Worm (Caenorhabditis elegans) whole organism, L3 larva: ENCODE results near the gene ccpp-6.
"Not testable (repeated sequence)": the region's sequence is repeated elsewhere in the genome, so short reads cannot be mapped to it uniquely, and the experiment has no call there.

Source experiments
- R02D3.7 ChIP-seq: fragments of 150-350 bp; optimal IDR thresholded peaks from 2 replicates; lab custom pipeline; 2014; ENCODE audit warnings: missing biosample characterization, missing genetic modification characterization
- aly-2 ChIP-seq: fragments of 150-350 bp; optimal IDR thresholded peaks from 2 replicates; lab custom pipeline; 2014; ENCODE audit warnings: missing biosample characterization, missing genetic modification characterization
- ama-1 ChIP-seq: fragments of 150-350 bp; optimal IDR thresholded peaks from 2 replicates; lab custom pipeline; 2018
- ceh-16 ChIP-seq: sonication (generic microtip); optimal IDR thresholded peaks from 2 replicates; lab custom pipeline; 2017; ENCODE audit warnings: missing biosample characterization, missing genetic modification characterization
- ceh-28 ChIP-seq: fragments of 150-350 bp; optimal IDR thresholded peaks from 2 replicates; lab custom pipeline; 2014; ENCODE audit warnings: missing biosample characterization, missing genetic modification reagents, missing genetic modification characterization
- ceh-82 ChIP-seq: fragments of 150-350 bp; optimal IDR thresholded peaks from 2 replicates; lab custom pipeline; 2014; ENCODE audit warnings: missing biosample characterization, missing genetic modification characterization
- egl-27 ChIP-seq: sonication (generic microtip); optimal IDR thresholded peaks from 4 replicates; lab custom pipeline; 2017; ENCODE audit warnings: missing biosample characterization, missing genetic modification reagents, missing genetic modification characterization
- egl-5 ChIP-seq: fragments of 150-350 bp; optimal IDR thresholded peaks from 2 replicates; lab custom pipeline; 2017; ENCODE audit warnings: missing biosample characterization, missing genetic modification reagents, missing genetic modification characterization, inconsistent platforms
- elt-1 ChIP-seq: fragments of 150-350 bp; optimal IDR thresholded peaks from 2 replicates; lab custom pipeline; 2014; ENCODE audit warnings: missing biosample characterization, missing genetic modification characterization
- elt-2 ChIP-seq: sonication (generic microtip); optimal IDR thresholded peaks from 2 replicates; lab custom pipeline; 2016; ENCODE audit warnings: missing genetic modification reagents, mild to moderate bottlenecking, missing genetic modification characterization, missing compliant biosample characterization
- elt-3 ChIP-seq, 3 experiments: fragments of 150-350 bp in 1 of 3; sonication (generic microtip) in 2 of 3; optimal IDR thresholded peaks; 2 replicates in 2 of 3; 4 replicates in 1 of 3; lab custom pipeline; 2014 to 2017; ENCODE audit warnings: missing biosample characterization in 3 of 3, missing genetic modification characterization in 3 of 3
- eor-1 ChIP-seq, 2 experiments: fragments of 150-350 bp; optimal IDR thresholded peaks; 2 replicates each; lab custom pipeline; 2014 to 2018; ENCODE audit warnings: missing biosample characterization in 2 of 2, missing genetic modification characterization in 2 of 2
- fkh-10 ChIP-seq: sonication (generic microtip); optimal IDR thresholded peaks from 2 replicates; lab custom pipeline; 2017; ENCODE audit warnings: missing biosample characterization, missing genetic modification reagents, missing genetic modification characterization
- fkh-2 ChIP-seq: fragments of 150-350 bp; optimal IDR thresholded peaks from 2 replicates; lab custom pipeline; 2014; ENCODE audit warnings: missing biosample characterization, missing genetic modification reagents, missing genetic modification characterization
- jun-1 ChIP-seq: fragments of 150-350 bp; optimal IDR thresholded peaks from 2 replicates; lab custom pipeline; 2014; ENCODE audit warnings: missing biosample characterization, missing genetic modification reagents, missing genetic modification characterization
- lin-15B ChIP-seq: fragments of 150-350 bp; optimal IDR thresholded peaks from 2 replicates; lab custom pipeline; 2014; ENCODE audit warnings: missing biosample characterization, missing genetic modification characterization
- lin-39 ChIP-seq: fragments of 150-350 bp; optimal IDR thresholded peaks from 2 replicates; lab custom pipeline; 2018; ENCODE audit warnings: missing biosample characterization, missing genetic modification reagents, missing genetic modification characterization
- lsy-12 ChIP-seq: sonication (generic microtip); optimal IDR thresholded peaks from 2 replicates; lab custom pipeline; 2016; ENCODE audit warnings: mild to moderate bottlenecking, missing genetic modification characterization, missing compliant biosample characterization
- mml-1 ChIP-seq: fragments of 150-350 bp; sonication (generic microtip); optimal IDR thresholded peaks from 3 replicates; lab custom pipeline; 2014; ENCODE audit warnings: missing biosample characterization, missing genetic modification characterization
- nfya-1 ChIP-seq: sonication (generic microtip); optimal IDR thresholded peaks from 2 replicates; lab custom pipeline; 2017; ENCODE audit warnings: missing genetic modification characterization, mild to moderate bottlenecking, missing compliant biosample characterization, antibody characterized with exemption, moderate library complexity; ENCODE audit not compliant: insufficient read depth
- nhr-11 ChIP-seq: fragments of 150-350 bp; optimal IDR thresholded peaks from 2 replicates; lab custom pipeline; 2014; ENCODE audit warnings: missing biosample characterization, missing genetic modification characterization
- nhr-23 ChIP-seq: fragments of 150-350 bp; optimal IDR thresholded peaks from 2 replicates; lab custom pipeline; 2014; ENCODE audit warnings: missing biosample characterization, missing genetic modification reagents, missing genetic modification characterization
- nhr-25 ChIP-seq: sonication (generic microtip); optimal IDR thresholded peaks from 2 replicates; lab custom pipeline; 2017; ENCODE audit warnings: missing biosample characterization, missing genetic modification characterization
- nhr-28 ChIP-seq: fragments of 150-350 bp; optimal IDR thresholded peaks from 2 replicates; lab custom pipeline; 2014; ENCODE audit warnings: missing biosample characterization, missing genetic modification characterization
- nhr-43 ChIP-seq: sonication (generic microtip); optimal IDR thresholded peaks from 2 replicates; lab custom pipeline; 2016; ENCODE audit warnings: mild to moderate bottlenecking, missing genetic modification characterization, missing compliant biosample characterization; ENCODE audit not compliant: poor library complexity, severe bottlenecking
- nhr-67 ChIP-seq: fragments of 150-350 bp; optimal IDR thresholded peaks from 2 replicates; lab custom pipeline; 2014; ENCODE audit warnings: missing biosample characterization, missing genetic modification characterization
- nhr-76 ChIP-seq: fragments of 150-350 bp; sonication (generic microtip); optimal IDR thresholded peaks from 5 replicates; lab custom pipeline; 2014; ENCODE audit warnings: missing biosample characterization, missing genetic modification characterization
- pha-4 ChIP-seq: fragments of 150-350 bp; optimal IDR thresholded peaks from 2 replicates; lab custom pipeline; 2014; ENCODE audit warnings: missing biosample characterization, missing genetic modification reagents, missing genetic modification characterization
- skn-1 ChIP-seq: fragments of 150-350 bp; optimal IDR thresholded peaks from 2 replicates; lab custom pipeline; 2014; ENCODE audit warnings: missing biosample characterization, missing genetic modification characterization
- snpc-4 ChIP-seq: fragments of 150-350 bp; optimal IDR thresholded peaks from 2 replicates; lab custom pipeline; 2014; ENCODE audit warnings: missing biosample characterization, missing genetic modification characterization
- unc-39 ChIP-seq: sonication (generic microtip); optimal IDR thresholded peaks from 4 replicates; lab custom pipeline; 2017; ENCODE audit warnings: missing biosample characterization, missing genetic modification characterization
- zag-1 ChIP-seq: fragments of 150-350 bp; optimal IDR thresholded peaks from 2 replicates; lab custom pipeline; 2014; ENCODE audit warnings: missing biosample characterization, missing genetic modification characterization

ccpp-6 gene

ce11 chrII:5358137-5358745, 28.9 kb downstream of the ccpp-6 start, which contains the start of the genes F09E5.11 and bmy-1 (continued):
- TF ChIP-seq nfya-1 (peak; percentile 79), elt-3 (tag; optimal IDR thresholded peaks at IDR 0.05; lab: Kevin White, UChicago) (no peak)

- TF ChIP-seq nhr-76 (tag; lab: Kevin White, UChicago), result no peak
- no peak for TF ChIP-seq elt-1
- TF ChIP-seq nhr-11, result no peak
- TF ChIP-seq fkh-10 (GFP tag; lab: Kevin White, UChicago), result no peak
- no peak for TF ChIP-seq aly-2 (tag; lab: Kevin White, UChicago)
- TF ChIP-seq ceh-82 (tag; lab: Kevin White, UChicago), result no peak
- no peak for TF ChIP-seq snpc-4
- TF ChIP-seq fkh-2 (tag; lab: Kevin White, UChicago), result no peak
- TF ChIP-seq eor-1 (tag; optimal IDR thresholded peaks at IDR 0.05; lab: Kevin White, UChicago), result no peak
- no peak for TF ChIP-seq ceh-16
- no peak for TF ChIP-seq lsy-12 (tag; lab: Kevin White, UChicago)
- TF ChIP-seq nfya-1, result no peak
- TF ChIP-seq zag-1 (tag; lab: Kevin White, UChicago), result no peak
- TF ChIP-seq R02D3.7, result no peak
- no peak for TF ChIP-seq ama-1 (lab: Kevin White, UChicago)
Observed at ce11 chrII:5355384-5355783, 31.7 kb downstream of the ccpp-6 start, which contains the start of gene srg-69. TSS of gene srg-69 (plus strand) at chrII:5355684.

DNA sequence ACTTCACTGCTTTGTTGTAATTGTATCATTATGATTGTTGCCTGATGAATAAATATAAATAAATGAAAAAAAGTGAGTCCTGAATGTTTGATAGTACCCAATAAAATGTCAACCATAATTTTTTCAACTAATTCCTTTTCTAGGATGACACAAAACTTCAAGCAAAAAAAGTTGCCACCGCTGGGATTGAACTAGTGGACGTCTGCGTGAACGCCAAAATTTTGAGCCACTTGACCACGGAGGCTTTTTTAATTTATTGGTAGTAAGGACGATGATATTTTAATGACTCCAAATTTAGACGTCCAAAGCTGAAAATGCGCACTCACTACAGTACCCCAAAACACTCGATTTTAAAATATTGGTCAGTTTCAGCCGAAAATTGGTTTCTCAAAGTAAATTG, 33.5 kb downstream of the ccpp-6 start:
- TF ChIP-seq elt-2 (tag; lab: Kevin White, UChicago) (peak; percentile 37), lsy-12 (tag; lab: Kevin White, UChicago) (peak; percentile 70), nhr-28 (tag; lab: Kevin White, UChicago) (no peak), egl-27 (tag; lab: Kevin White, UChicago) (no peak), R02D3.7 (no peak), unc-39 (tag; lab: Kevin White, UChicago) (no peak), nhr-43 (tag; lab: Kevin White, UChicago) (peak; percentile 70)

DNA sequence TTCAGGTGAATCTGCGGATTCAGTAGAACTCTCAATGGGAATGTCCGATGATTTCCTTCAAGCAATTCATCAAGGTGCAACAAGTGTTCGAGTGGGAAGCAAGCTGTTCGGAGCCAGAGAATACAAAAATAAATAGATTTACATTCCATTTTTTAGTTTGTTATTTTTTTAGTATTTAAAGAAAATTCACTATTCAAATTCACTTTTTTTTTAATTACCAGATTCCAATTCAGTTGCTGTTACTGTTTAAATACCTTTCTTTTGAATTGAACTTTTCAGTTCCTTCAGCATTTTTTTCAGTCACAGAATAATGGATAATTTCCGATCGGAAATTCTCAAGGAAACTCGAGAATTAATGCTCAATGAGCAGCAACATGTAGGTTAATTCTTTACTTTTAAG, 35.3 kb downstream of the ccpp-6 start, which contains the start of gene F09E5.7:
F09E5.7 (plus strand) TSS at position 301 of the 400 bp plus-strand sequence.
- TF ChIP-seq pha-4 (tag; lab: Kevin White, UChicago) (no peak), unc-39 (tag; lab: Kevin White, UChicago) (no peak), aly-2 (tag; lab: Kevin White, UChicago) (no peak), nhr-43 (tag; lab: Kevin White, UChicago) (no peak), mml-1 (tag; lab: Kevin White, UChicago) (no peak), skn-1 (tag; lab: Kevin White, UChicago) (no peak), fkh-10 (GFP tag; lab: Kevin White, UChicago) (no peak), elt-3 (tag; optimal IDR thresholded peaks at IDR 0.05; lab: Kevin White, UChicago) (no peak), nhr-67 (no peak)
- TF ChIP-seq, all 47 proteins: peak for 0

- not testable (repeated sequence) for TF ChIP-seq nhr-43 (tag; lab: Kevin White, UChicago); nfya-1; ceh-28 (tag; lab: Kevin White, UChicago)
- TF ChIP-seq, all 47 proteins: peak for 0; not testable (repeated sequence) for 47
Observed at ce11 chrII:5350357-5350756, 36.8 kb downstream of the ccpp-6 start, which contains the start of gene F09E5.8. TSS of gene F09E5.8 (plus strand) at chrII:5350669.

ce11 chrII:5346350-5346749, 40.8 kb downstream of the ccpp-6 start:
- TF ChIP-seq lin-15B (tag; lab: Kevin White, UChicago), result peak; percentile 47
- TF ChIP-seq lin-39 (tag; lab: Kevin White, UChicago), result peak; percentile 52
- TF ChIP-seq ceh-28 (tag; lab: Kevin White, UChicago), result peak; percentile 42
- TF ChIP-seq nhr-25 (tag; lab: Kevin White, UChicago), result peak; percentile 57
- TF ChIP-seq nhr-23 (tag; lab: Kevin White, UChicago), result peak; percentile 74
- TF ChIP-seq jun-1, result peak; percentile 31
- peak; percentile 72 for TF ChIP-seq pha-4 (tag; lab: Kevin White, UChicago)
- TF ChIP-seq R02D3.7, result peak; percentile 61
- peak; percentile 62 for TF ChIP-seq elt-2 (tag; lab: Kevin White, UChicago)
- TF ChIP-seq egl-5 (tag; lab: Kevin White, UChicago), result peak; percentile 11
- peak; percentile 74 for TF ChIP-seq nfya-1
- TF ChIP-seq nhr-43 (tag; lab: Kevin White, UChicago), result peak; percentile 43
- peak; percentile 19 for TF ChIP-seq ceh-82 (tag; lab: Kevin White, UChicago)
